Worm (Caenorhabditis elegans) whole organism, young adult: Measurements from ENCODE around the gene ZK686.6.

Experiments used
- F22D6.2 ChIP-seq: sonication (generic microtip); optimal IDR thresholded peaks from 2 replicates; lab custom pipeline; 2016; ENCODE audit warnings: mild to moderate bottlenecking, missing genetic modification characterization, missing compliant biosample characterization
- gei-17 ChIP-seq: fragments of 200-800 bp; sonication (Bioruptor generic); optimal IDR thresholded peaks from 2 replicates; lab custom pipeline; 2018; ENCODE audit warnings: mild to moderate bottlenecking, missing genetic modification characterization, missing compliant biosample characterization
- madf-10 ChIP-seq: sonication (generic microtip); optimal IDR thresholded peaks from 2 replicates; lab custom pipeline; 2016; ENCODE audit warnings: mild to moderate bottlenecking, missing genetic modification characterization, missing compliant biosample characterization
- repo-1 ChIP-seq: sonication (generic microtip); optimal IDR thresholded peaks from 2 replicates; lab custom pipeline; 2017; ENCODE audit warnings: mild to moderate bottlenecking, missing genetic modification characterization, missing compliant biosample characterization

- TF ChIP-seq madf-10 (tag; lab: Kevin White, UChicago) (no peak), F22D6.2 (no peak), repo-1 (tag; lab: Kevin White, UChicago) (no peak), gei-17 (GFP tag; lab: Kevin White, UChicago) (no peak)
Measured at ce11 chrIII:7773791-7774190, 990 bp upstream of the ZK686.6 start.
